Worm (Caenorhabditis elegans): ENCODE data around the gene his-32.

ce11 chrIV:8301925-8302324, 32.2 kb upstream of the his-32 start:
- TF ChIP-seq ztf-23 (GFP tag; IDR thresholded peaks at IDR 0.05) = no peak
- no peak for TF ChIP-seq ztf-29 (GFP tag; IDR thresholded peaks at IDR 0.05)
